Fruit fly (Drosophila melanogaster): Measurements from ENCODE around the gene CG4658.

dm6 chr2L:9947265-9947664 is 9.7 kb upstream of the CG4658 start, which contains the start of gene CG5853:
- TF ChIP-seq woc (GFP tag; optimal IDR thresholded peaks at IDR 0.05) (peak; percentile 17), psq (GFP tag; optimal IDR thresholded peaks at IDR 0.05) (no peak), pan (optimal IDR thresholded peaks at IDR 0.05) (no peak), h (GFP tag; optimal IDR thresholded peaks at IDR 0.05) (peak; percentile 73), Dfd (GFP tag; optimal IDR thresholded peaks at IDR 0.05) (no peak), Abd-B (GFP tag; optimal IDR thresholded peaks at IDR 0.05) (no peak), Hr78 (GFP tag; optimal IDR thresholded peaks at IDR 0.05) (no peak), CG32264 (GFP tag; optimal IDR thresholded peaks at IDR 0.05) (no peak), Vsx2 (GFP tag; optimal IDR thresholded peaks at IDR 0.05; ENCODE audit: partially characterized antibody) (peak; percentile 47)

All from whole organism, wandering third instar larva.